Worm (Caenorhabditis elegans) whole organism, late embryonic: ENCODE results near the gene T24D5.2.

Experiments used
- C08G9.2 ChIP-seq: sonication (generic microtip); optimal IDR thresholded peaks from 2 replicates; lab custom pipeline; 2016; ENCODE audit warnings: mild to moderate bottlenecking, missing genetic modification characterization, moderate library complexity, missing compliant biosample characterization
- F13H6.1 ChIP-seq: sonication (generic microtip); optimal IDR thresholded peaks from 2 replicates; lab custom pipeline; 2016; ENCODE audit warnings: missing genetic modification characterization, missing compliant biosample characterization
- K09A11.1 ChIP-seq: sonication (generic microtip); optimal IDR thresholded peaks from 2 replicates; lab custom pipeline; 2017; ENCODE audit warnings: antibody characterized with exemption, mild to moderate bottlenecking, missing genetic modification characterization, missing compliant biosample characterization; ENCODE audit not compliant: insufficient read depth
- Y22D7AL.16 ChIP-seq: sonication (generic microtip); optimal IDR thresholded peaks from 2 replicates; lab custom pipeline; 2016; ENCODE audit warnings: missing genetic modification characterization, missing compliant biosample characterization
- ahr-1 ChIP-seq: sonication (generic microtip); optimal IDR thresholded peaks from 2 replicates; lab custom pipeline; 2016; ENCODE audit warnings: missing genetic modification characterization, missing compliant biosample characterization
- ceh-18 ChIP-seq: sonication (generic microtip); optimal IDR thresholded peaks from 2 replicates; lab custom pipeline; 2016; ENCODE audit warnings: missing genetic modification characterization, missing compliant biosample characterization
- ceh-19 ChIP-seq: fragments of 200-800 bp; sonication (Bioruptor generic); optimal IDR thresholded peaks from 2 replicates; lab custom pipeline; 2018; ENCODE audit warnings: mild to moderate bottlenecking, missing genetic modification characterization, missing compliant biosample characterization
- ceh-2 ChIP-seq: sonication (generic microtip); optimal IDR thresholded peaks from 2 replicates; lab custom pipeline; 2016; ENCODE audit warnings: missing genotype, missing genetic modification characterization, missing compliant biosample characterization
- ceh-22 ChIP-seq: sonication (generic microtip); optimal IDR thresholded peaks from 2 replicates; lab custom pipeline; 2017; ENCODE audit warnings: missing biosample characterization, missing genetic modification characterization
- ceh-24 ChIP-seq: sonication (generic microtip); optimal IDR thresholded peaks from 2 replicates; lab custom pipeline; 2016; ENCODE audit warnings: mild to moderate bottlenecking, missing genetic modification characterization, missing compliant biosample characterization
- ceh-31 ChIP-seq: sonication (generic microtip); optimal IDR thresholded peaks from 2 replicates; lab custom pipeline; 2016; ENCODE audit warnings: missing genetic modification characterization, missing compliant biosample characterization
- ceh-45 ChIP-seq: fragments of 200-800 bp; sonication (Bioruptor generic); IDR thresholded peaks from 2 replicates; pipeline ENCODE4 v1.3.6; 2022; ENCODE audit warnings: missing genetic modification reagents, missing genetic modification characterization, missing compliant biosample characterization
- ceh-48 ChIP-seq: sonication (generic microtip); optimal IDR thresholded peaks from 2 replicates; lab custom pipeline; 2016; ENCODE audit warnings: missing genetic modification characterization, inconsistent platforms, missing compliant biosample characterization
- ceh-9 ChIP-seq: sonication (generic microtip); optimal IDR thresholded peaks from 2 replicates; lab custom pipeline; 2016; ENCODE audit warnings: mild to moderate bottlenecking, missing genetic modification characterization, inconsistent platforms, missing compliant biosample characterization
- che-1 ChIP-seq: sonication (generic microtip); optimal IDR thresholded peaks from 2 replicates; lab custom pipeline; 2016; ENCODE audit warnings: mild to moderate bottlenecking, missing genetic modification characterization, missing compliant biosample characterization
- dmd-4 ChIP-seq: sonication (generic microtip); optimal IDR thresholded peaks from 2 replicates; lab custom pipeline; 2016; ENCODE audit warnings: borderline replicate concordance, missing genetic modification characterization, missing compliant biosample characterization
- ets-4 ChIP-seq: sonication (generic microtip); optimal IDR thresholded peaks from 2 replicates; lab custom pipeline; 2016; ENCODE audit warnings: missing genetic modification characterization, missing compliant biosample characterization
- eyg-1 ChIP-seq: sonication (generic microtip); optimal IDR thresholded peaks from 2 replicates; lab custom pipeline; 2016; ENCODE audit warnings: missing genotype, missing genetic modification characterization, missing compliant biosample characterization
- gmeb-2 ChIP-seq: sonication (generic microtip); optimal IDR thresholded peaks from 2 replicates; lab custom pipeline; 2016; ENCODE audit warnings: missing genetic modification characterization, inconsistent platforms, missing compliant biosample characterization
- hlh-13 ChIP-seq: fragments of 200-800 bp; sonication (Bioruptor generic); optimal IDR thresholded peaks from 2 replicates; lab custom pipeline; 2018; ENCODE audit warnings: mild to moderate bottlenecking, missing genetic modification characterization, missing compliant biosample characterization
- hlh-15 ChIP-seq: sonication (generic microtip); optimal IDR thresholded peaks from 2 replicates; lab custom pipeline; 2016; ENCODE audit warnings: missing genetic modification characterization, missing compliant biosample characterization
- hlh-6 ChIP-seq: sonication (generic microtip); optimal IDR thresholded peaks from 2 replicates; lab custom pipeline; 2016; ENCODE audit warnings: missing genotype, missing genetic modification characterization, missing compliant biosample characterization
- lim-6 ChIP-seq: sonication (generic microtip); optimal IDR thresholded peaks from 2 replicates; lab custom pipeline; 2016; ENCODE audit warnings: missing genetic modification characterization, missing compliant biosample characterization
- lin-11 ChIP-seq: fragments of 200-800 bp; sonication (Bioruptor generic); optimal IDR thresholded peaks from 2 replicates; lab custom pipeline; 2018; ENCODE audit warnings: mild to moderate bottlenecking, missing genetic modification characterization, missing compliant biosample characterization
- madf-2 ChIP-seq: sonication (generic microtip); optimal IDR thresholded peaks from 2 replicates; lab custom pipeline; 2017; ENCODE audit warnings: missing genetic modification characterization, missing compliant biosample characterization
- nhr-232 ChIP-seq: sonication (generic microtip); optimal IDR thresholded peaks from 2 replicates; lab custom pipeline; 2016; ENCODE audit warnings: missing genetic modification characterization, missing compliant biosample characterization
- npax-4 ChIP-seq: sonication (generic microtip); optimal IDR thresholded peaks from 2 replicates; lab custom pipeline; 2016; ENCODE audit warnings: missing genetic modification characterization, missing compliant biosample characterization
- pag-3 ChIP-seq: sonication (generic microtip); optimal IDR thresholded peaks from 2 replicates; lab custom pipeline; 2016; ENCODE audit warnings: missing compliant biosample characterization, missing genetic modification characterization, borderline replicate concordance
- pha-4 ChIP-seq: fragments of 150-350 bp; optimal IDR thresholded peaks from 2 replicates; lab custom pipeline; 2018; ENCODE audit warnings: missing biosample characterization, missing genetic modification reagents, missing genetic modification characterization
- pqm-1 ChIP-seq: sonication (generic microtip); optimal IDR thresholded peaks from 2 replicates; lab custom pipeline; 2016; ENCODE audit warnings: missing genetic modification characterization, missing compliant biosample characterization
- sox-2 ChIP-seq: fragments of 200-800 bp; sonication (Bioruptor generic); IDR thresholded peaks from 2 replicates; pipeline ENCODE4 v1.3.6; 2022; ENCODE audit warnings: missing genetic modification reagents, missing genetic modification characterization, missing compliant biosample characterization
- sox-4 ChIP-seq: sonication (generic microtip); optimal IDR thresholded peaks from 2 replicates; lab custom pipeline; 2017; ENCODE audit warnings: mild to moderate bottlenecking, missing genetic modification characterization, inconsistent platforms, missing compliant biosample characterization
- unc-3 ChIP-seq, 2 experiments: fragments of 200-800 bp in 1 of 2; sonication (Bioruptor generic) in 1 of 2; sonication (generic microtip) in 1 of 2; conservative IDR thresholded peaks in 1 of 2; optimal IDR thresholded peaks in 1 of 2; 2 replicates each; pipeline versions ENCODE4 v1.3.6 to Lab custom; 2016 to 2022; ENCODE audit warnings: missing compliant biosample characterization in 2 of 2, missing genetic modification characterization in 2 of 2, missing genetic modification reagents in 1 of 2
- unc-42 ChIP-seq: sonication (generic microtip); optimal IDR thresholded peaks from 2 replicates; lab custom pipeline; 2016; ENCODE audit warnings: missing genotype, missing genetic modification characterization, missing compliant biosample characterization
- zip-5 ChIP-seq: sonication (generic microtip); optimal IDR thresholded peaks from 2 replicates; lab custom pipeline; 2016; ENCODE audit warnings: missing genetic modification characterization, missing compliant biosample characterization
- ztf-16 ChIP-seq: sonication (generic microtip); optimal IDR thresholded peaks from 2 replicates; lab custom pipeline; 2017; ENCODE audit warnings: missing genetic modification characterization, missing compliant biosample characterization

The T24D5.2 gene

ce11 chrX:12551633-12552032 is 34.6 kb downstream of the T24D5.2 start, which contains the start of gene npr-4:
Gene npr-4, minus strand, starts transcription at chrX:12551684.
- TF ChIP-seq eyg-1 (tag; lab: Kevin White, UChicago) (no peak), ceh-48 (tag; lab: Kevin White, UChicago) (no peak), lin-11 (no peak), pha-4 (tag; lab: Kevin White, UChicago) (no peak), che-1 (tag; lab: Kevin White, UChicago) (no peak), madf-2 (tag; lab: Kevin White, UChicago) (no peak)

- TF ChIP-seq unc-42 (tag; lab: Kevin White, UChicago) (peak; percentile 92), gmeb-2 (tag; lab: Kevin White, UChicago) (no peak)
These were observed 37.2 kb downstream of the T24D5.2 start for ce11 chrX:12549056-12549455.

DNA sequence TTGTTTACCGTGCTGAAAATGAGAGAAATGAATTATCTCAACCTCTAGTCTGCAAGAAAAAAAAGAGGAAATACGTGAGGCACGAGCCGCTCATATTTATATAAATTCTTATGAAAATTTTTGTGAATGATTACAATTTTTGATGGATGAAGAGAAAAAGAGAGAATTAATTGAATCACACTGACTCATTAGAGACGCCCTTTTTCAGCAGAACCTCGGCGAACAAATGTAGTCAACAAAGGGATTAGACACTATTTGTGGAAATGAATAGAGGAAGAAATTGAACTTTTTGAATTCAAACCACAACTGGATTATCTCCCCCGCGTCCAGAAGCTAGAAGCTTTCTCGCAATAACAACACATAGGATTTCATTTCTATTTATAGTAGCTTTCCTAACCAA is 39.4 kb downstream of the T24D5.2 start:
- TF ChIP-seq ceh-9 (no peak), ceh-19 (GFP tag; lab: Kevin White, UChicago) (no peak), unc-42 (tag; lab: Kevin White, UChicago) (peak; percentile 14), sox-4 (no peak), ceh-2 (no peak), pag-3 (tag; lab: Kevin White, UChicago) (no peak), lim-6 (tag; lab: Kevin White, UChicago) (no peak), pqm-1 (tag; lab: Kevin White, UChicago) (no peak), ceh-24 (tag; lab: Kevin White, UChicago) (no peak)

DNA sequence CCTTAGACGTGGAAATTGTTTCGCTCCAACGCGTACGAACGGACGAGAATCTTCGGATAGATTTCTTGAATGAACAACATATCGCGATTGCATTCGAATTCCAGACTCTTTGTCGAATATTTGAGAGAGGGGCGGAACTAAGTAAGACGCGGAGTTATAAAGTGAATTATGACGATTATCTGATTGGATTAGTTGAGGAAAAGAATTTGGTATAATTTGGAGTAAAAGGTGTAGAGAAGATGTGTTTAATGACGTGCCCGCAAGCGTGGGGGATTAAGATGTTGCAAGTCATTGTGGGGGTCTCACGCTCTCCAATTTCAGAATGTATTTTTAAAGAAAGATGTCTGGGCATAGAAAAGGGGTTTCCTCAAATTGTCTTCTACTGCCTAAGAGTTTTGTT is 41.2 kb downstream of the T24D5.2 start:
- TF ChIP-seq hlh-6 (tag; lab: Kevin White, UChicago), result no peak
- no peak for TF ChIP-seq ztf-16 (tag; lab: Kevin White, UChicago)
- TF ChIP-seq nhr-232 (tag; lab: Kevin White, UChicago), result no peak
- TF ChIP-seq hlh-13 (GFP tag; lab: Kevin White, UChicago), result no peak
- no peak for TF ChIP-seq zip-5 (tag; lab: Kevin White, UChicago)
- TF ChIP-seq sox-2, result no peak
- TF ChIP-seq npax-4, result no peak
- TF ChIP-seq, all 69 proteins: peak for 0

DNA sequence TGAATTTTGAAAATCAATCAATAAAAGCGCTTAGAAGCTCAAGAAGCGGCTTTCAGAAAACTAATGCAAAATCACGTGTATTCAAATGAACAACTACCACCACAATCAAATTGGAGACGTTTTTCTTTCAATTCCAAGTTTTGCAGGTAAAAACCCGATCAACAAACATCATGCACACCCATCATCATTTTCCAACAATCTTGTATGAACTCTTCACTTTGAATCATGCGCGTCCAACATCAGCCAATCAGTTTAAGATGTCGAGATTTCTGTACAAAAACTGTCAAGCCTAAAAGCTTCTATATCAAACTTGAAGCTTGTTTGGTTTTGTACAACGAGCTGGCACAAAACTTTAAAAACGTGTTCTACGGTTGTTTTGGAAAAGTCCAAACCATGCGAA is 47.5 kb downstream of the T24D5.2 start:
- TF ChIP-seq ceh-2 (no peak), ceh-22 (tag; lab: Kevin White, UChicago) (no peak), Y22D7AL.16 (no peak), dmd-4 (tag; lab: Kevin White, UChicago) (no peak)

ce11 chrX:12534476-12534875 is 51.8 kb downstream of the T24D5.2 start:
- TF ChIP-seq F13H6.1 (tag; lab: Kevin White, UChicago), result no peak
- TF ChIP-seq lim-6 (tag; lab: Kevin White, UChicago), result no peak
- TF ChIP-seq C08G9.2 (tag; lab: Kevin White, UChicago), result no peak
- TF ChIP-seq nhr-232 (tag; lab: Kevin White, UChicago), result no peak
- TF ChIP-seq npax-4, result no peak
- no peak for TF ChIP-seq unc-42 (tag; lab: Kevin White, UChicago)
- no peak for TF ChIP-seq unc-3 (GFP tag; conservative IDR thresholded peaks at IDR 0.05; lab: Robert Waterston, UW)
- TF ChIP-seq unc-3 (tag; optimal IDR thresholded peaks at IDR 0.05; lab: Kevin White, UChicago), result no peak
- no peak for TF ChIP-seq hlh-15 (tag; lab: Kevin White, UChicago)
- no peak for TF ChIP-seq ceh-18 (tag; lab: Kevin White, UChicago)
- TF ChIP-seq Y22D7AL.16, result no peak
- no peak for TF ChIP-seq K09A11.1
- TF ChIP-seq ahr-1 (tag; lab: Kevin White, UChicago), result no peak
- no peak for TF ChIP-seq ceh-31 (tag; lab: Kevin White, UChicago)
- TF ChIP-seq ceh-19 (GFP tag; lab: Kevin White, UChicago), result no peak
- no peak for TF ChIP-seq ceh-45 (GFP tag; lab: Robert Waterston, UW)
- no peak for TF ChIP-seq ets-4 (tag; lab: Kevin White, UChicago)
- TF ChIP-seq pag-3 (tag; lab: Kevin White, UChicago), result no peak
